Worm (Caenorhabditis elegans): ENCODE measurements around the gene C01G6.9.

Gene C01G6.9

ce11 chrII:9291632-9292031 lies 4.0 kb downstream of the C01G6.9 start, which contains the start of gene acs-7 (continued):
- TF ChIP-seq mxl-3 (GFP tag; optimal IDR thresholded peaks at IDR 0.05) (peak; percentile 59), nhr-48 (tag; optimal IDR thresholded peaks at IDR 0.05) (peak; percentile 31), hmg-1.1 (GFP tag; IDR thresholded peaks at IDR 0.05) (no peak), mdt-29 (GFP tag; IDR thresholded peaks at IDR 0.05) (no peak)

ce11 chrII:9289127-9289526 lies 6.5 kb downstream of the C01G6.9 start:
- no peak for TF ChIP-seq jun-1 (tag; optimal IDR thresholded peaks at IDR 0.05)
- no peak for TF ChIP-seq lsy-2 (tag; optimal IDR thresholded peaks at IDR 0.05)
- peak in 1 of 2 experiments; percentile 10 for TF ChIP-seq hif-1 (tag; optimal IDR thresholded peaks at IDR 0.05)
- TF ChIP-seq aha-1 (tag), result peak; percentile 45

ce11 chrII:9285171-9286025 lies 10.2 kb downstream of the C01G6.9 start, which contains the start of gene mtrr-1:
Gene mtrr-1, plus strand, starts transcription at chrII:9285975.
- TF ChIP-seq Y48G9A.11 (GFP tag; IDR thresholded peaks at IDR 0.05) (peak; percentile 67), lir-3 (tag; optimal IDR thresholded peaks at IDR 0.05) (no peak), zag-1 (tag; optimal IDR thresholded peaks at IDR 0.05) (no peak), Y5F2A.4 (GFP tag; optimal IDR thresholded peaks at IDR 0.05) (no peak), dmd-6 (GFP tag; IDR thresholded peaks at IDR 0.05) (peak; percentile 46), daf-16 (GFP tag; optimal IDR thresholded peaks at IDR 0.05) (peak in 1 of 2 experiments; percentile 48), daf-16 (tag; optimal IDR thresholded peaks at IDR 0.05) (no peak), daf-19 (GFP tag; conservative IDR thresholded peaks at IDR 0.05) (no peak), ctbp-1 (GFP tag; IDR thresholded peaks at IDR 0.05) (peak; percentile 38; the same call in 1 of the 2 replicates), hlh-30 (tag; optimal IDR thresholded peaks at IDR 0.05; ENCODE audit: insufficient read depth) (no peak), mxl-3 (GFP tag; optimal IDR thresholded peaks at IDR 0.05) (no peak), lin-1 (GFP tag; IDR thresholded peaks at IDR 0.05) (0 out of 2 replicates have a peak, but pooled peaks have one; percentile 9), unc-62 (GFP tag; optimal IDR thresholded peaks at IDR 0.05 in 1 of 2) (peak in 1 of 2 experiments; percentile 15), unc-62 (tag; optimal IDR thresholded peaks at IDR 0.05) (no peak), skn-1 (tag; optimal IDR thresholded peaks at IDR 0.05) (no peak), lsy-2 (tag; optimal IDR thresholded peaks at IDR 0.05) (peak in 1 of 2 experiments; percentile 85), ama-1 (optimal IDR thresholded peaks at IDR 0.05) (peak; percentile 58), zip-11 (GFP tag; IDR thresholded peaks at IDR 0.05) (no peak), cey-2 (tag; optimal IDR thresholded peaks at IDR 0.05; ENCODE audit: borderline replicate concordance, insufficient read depth) (no peak), F26F4.8 (GFP tag; conservative IDR thresholded peaks at IDR 0.05) (no peak), duxl-1 (tag; optimal IDR thresholded peaks at IDR 0.05; ENCODE audit: poor library complexity) (peak; percentile 43), T26A8.4 (GFP tag; IDR thresholded peaks at IDR 0.05) (peak; percentile 71; the same call in 1 of the 2 replicates), nhr-25 (tag; optimal IDR thresholded peaks at IDR 0.05; ENCODE audit: borderline replicate concordance, insufficient read depth) (no peak), lin-38 (GFP tag; IDR thresholded peaks at IDR 0.05) (no peak; the same call in 1 of the 2 replicates), lim-7 (GFP tag; IDR thresholded peaks at IDR 0.05) (no peak), ztf-7 (tag; optimal IDR thresholded peaks at IDR 0.05) (no peak), nhr-237 (tag; optimal IDR thresholded peaks at IDR 0.05) (no peak), aha-1 (tag) (peak; percentile 61), ceh-28 (tag; optimal IDR thresholded peaks at IDR 0.05) (no peak), tra-1 (GFP tag; IDR thresholded peaks at IDR 0.05) (0 out of 2 replicates have a peak, but pooled peaks have one; percentile 27), nhr-11 (tag; optimal IDR thresholded peaks at IDR 0.05) (no peak), mes-2 (tag; optimal IDR thresholded peaks at IDR 0.05; ENCODE audit: poor library complexity, severe bottlenecking) (peak; percentile 39)
